Worm (Caenorhabditis elegans) whole organism, L3 larva: Measurements from ENCODE around the gene C18A11.4.

Experiments used
- R02D3.7 ChIP-seq: fragments of 150-350 bp; optimal IDR thresholded peaks from 2 replicates; lab custom pipeline; 2014; ENCODE audit warnings: missing biosample characterization, missing genetic modification characterization
- ZK546.5 ChIP-seq: sonication (generic microtip); optimal IDR thresholded peaks from 2 replicates; lab custom pipeline; 2017; ENCODE audit warnings: missing biosample characterization, missing genetic modification characterization
- aly-2 ChIP-seq: fragments of 150-350 bp; optimal IDR thresholded peaks from 2 replicates; lab custom pipeline; 2014; ENCODE audit warnings: missing biosample characterization, missing genetic modification characterization
- ama-1 ChIP-seq: fragments of 150-350 bp; optimal IDR thresholded peaks from 2 replicates; lab custom pipeline; 2018
- ceh-16 ChIP-seq: sonication (generic microtip); optimal IDR thresholded peaks from 2 replicates; lab custom pipeline; 2017; ENCODE audit warnings: missing biosample characterization, missing genetic modification characterization
- ceh-28 ChIP-seq: fragments of 150-350 bp; optimal IDR thresholded peaks from 2 replicates; lab custom pipeline; 2014; ENCODE audit warnings: missing biosample characterization, missing genetic modification reagents, missing genetic modification characterization
- ceh-82 ChIP-seq: fragments of 150-350 bp; optimal IDR thresholded peaks from 2 replicates; lab custom pipeline; 2014; ENCODE audit warnings: missing biosample characterization, missing genetic modification characterization
- ceh-9 ChIP-seq: sonication (generic microtip); optimal IDR thresholded peaks from 2 replicates; lab custom pipeline; 2018; ENCODE audit warnings: missing biosample characterization, missing genetic modification characterization
- daf-12 ChIP-seq: fragments of 150-350 bp; optimal IDR thresholded peaks from 2 replicates; lab custom pipeline; 2014; ENCODE audit warnings: missing biosample characterization, missing genetic modification reagents, missing genetic modification characterization
- egl-27 ChIP-seq: sonication (generic microtip); optimal IDR thresholded peaks from 4 replicates; lab custom pipeline; 2017; ENCODE audit warnings: missing biosample characterization, missing genetic modification reagents, missing genetic modification characterization
- egl-5 ChIP-seq: fragments of 150-350 bp; optimal IDR thresholded peaks from 2 replicates; lab custom pipeline; 2017; ENCODE audit warnings: missing biosample characterization, missing genetic modification reagents, missing genetic modification characterization, inconsistent platforms
- elt-1 ChIP-seq: fragments of 150-350 bp; optimal IDR thresholded peaks from 2 replicates; lab custom pipeline; 2014; ENCODE audit warnings: missing biosample characterization, missing genetic modification characterization
- elt-2 ChIP-seq: sonication (generic microtip); optimal IDR thresholded peaks from 2 replicates; lab custom pipeline; 2016; ENCODE audit warnings: missing genetic modification reagents, mild to moderate bottlenecking, missing genetic modification characterization, missing compliant biosample characterization
- elt-3 ChIP-seq, 3 experiments: fragments of 150-350 bp in 1 of 3; sonication (generic microtip) in 2 of 3; optimal IDR thresholded peaks; 2 replicates in 2 of 3; 4 replicates in 1 of 3; lab custom pipeline; 2014 to 2017; ENCODE audit warnings: missing biosample characterization in 3 of 3, missing genetic modification characterization in 3 of 3
- eor-1 ChIP-seq, 2 experiments: fragments of 150-350 bp; optimal IDR thresholded peaks; 2 replicates each; lab custom pipeline; 2014 to 2018; ENCODE audit warnings: missing biosample characterization in 2 of 2, missing genetic modification characterization in 2 of 2
- fkh-10 ChIP-seq: sonication (generic microtip); optimal IDR thresholded peaks from 2 replicates; lab custom pipeline; 2017; ENCODE audit warnings: missing biosample characterization, missing genetic modification reagents, missing genetic modification characterization
- fkh-2 ChIP-seq: fragments of 150-350 bp; optimal IDR thresholded peaks from 2 replicates; lab custom pipeline; 2014; ENCODE audit warnings: missing biosample characterization, missing genetic modification reagents, missing genetic modification characterization
- fos-1 ChIP-seq: fragments of 150-350 bp; optimal IDR thresholded peaks from 2 replicates; lab custom pipeline; 2014; ENCODE audit warnings: missing biosample characterization, missing genetic modification characterization
- hmg-11 ChIP-seq: sonication (generic microtip); optimal IDR thresholded peaks from 2 replicates; lab custom pipeline; 2016; ENCODE audit warnings: missing genetic modification characterization, missing compliant biosample characterization
- jun-1 ChIP-seq: fragments of 150-350 bp; optimal IDR thresholded peaks from 2 replicates; lab custom pipeline; 2014; ENCODE audit warnings: missing biosample characterization, missing genetic modification reagents, missing genetic modification characterization
- lin-15B ChIP-seq: fragments of 150-350 bp; optimal IDR thresholded peaks from 2 replicates; lab custom pipeline; 2014; ENCODE audit warnings: missing biosample characterization, missing genetic modification characterization
- lin-39 ChIP-seq: fragments of 150-350 bp; optimal IDR thresholded peaks from 2 replicates; lab custom pipeline; 2018; ENCODE audit warnings: missing biosample characterization, missing genetic modification reagents, missing genetic modification characterization
- lsy-12 ChIP-seq: sonication (generic microtip); optimal IDR thresholded peaks from 2 replicates; lab custom pipeline; 2016; ENCODE audit warnings: mild to moderate bottlenecking, missing genetic modification characterization, missing compliant biosample characterization
- mdl-1 ChIP-seq: fragments of 150-350 bp; optimal IDR thresholded peaks from 2 replicates; lab custom pipeline; 2014; ENCODE audit warnings: missing biosample characterization, missing genetic modification characterization
- mml-1 ChIP-seq: fragments of 150-350 bp; sonication (generic microtip); optimal IDR thresholded peaks from 3 replicates; lab custom pipeline; 2014; ENCODE audit warnings: missing biosample characterization, missing genetic modification characterization
- nfya-1 ChIP-seq: sonication (generic microtip); optimal IDR thresholded peaks from 2 replicates; lab custom pipeline; 2017; ENCODE audit warnings: missing genetic modification characterization, mild to moderate bottlenecking, missing compliant biosample characterization, antibody characterized with exemption, moderate library complexity; ENCODE audit not compliant: insufficient read depth
- nhr-11 ChIP-seq: fragments of 150-350 bp; optimal IDR thresholded peaks from 2 replicates; lab custom pipeline; 2014; ENCODE audit warnings: missing biosample characterization, missing genetic modification characterization
- nhr-12 ChIP-seq: fragments of 150-350 bp; optimal IDR thresholded peaks from 2 replicates; lab custom pipeline; 2014; ENCODE audit warnings: missing biosample characterization, missing genetic modification characterization
- nhr-23 ChIP-seq: fragments of 150-350 bp; optimal IDR thresholded peaks from 2 replicates; lab custom pipeline; 2014; ENCODE audit warnings: missing biosample characterization, missing genetic modification reagents, missing genetic modification characterization
- nhr-237 ChIP-seq: fragments of 150-350 bp; optimal IDR thresholded peaks from 2 replicates; lab custom pipeline; 2014; ENCODE audit warnings: missing biosample characterization, missing genetic modification characterization
- nhr-25 ChIP-seq: sonication (generic microtip); optimal IDR thresholded peaks from 2 replicates; lab custom pipeline; 2017; ENCODE audit warnings: missing biosample characterization, missing genetic modification characterization
- nhr-28 ChIP-seq: fragments of 150-350 bp; optimal IDR thresholded peaks from 2 replicates; lab custom pipeline; 2014; ENCODE audit warnings: missing biosample characterization, missing genetic modification characterization
- nhr-43 ChIP-seq: sonication (generic microtip); optimal IDR thresholded peaks from 2 replicates; lab custom pipeline; 2016; ENCODE audit warnings: mild to moderate bottlenecking, missing genetic modification characterization, missing compliant biosample characterization; ENCODE audit not compliant: poor library complexity, severe bottlenecking
- nhr-67 ChIP-seq: fragments of 150-350 bp; optimal IDR thresholded peaks from 2 replicates; lab custom pipeline; 2014; ENCODE audit warnings: missing biosample characterization, missing genetic modification characterization
- nhr-76 ChIP-seq: fragments of 150-350 bp; sonication (generic microtip); optimal IDR thresholded peaks from 5 replicates; lab custom pipeline; 2014; ENCODE audit warnings: missing biosample characterization, missing genetic modification characterization
- nhr-77 ChIP-seq: fragments of 150-350 bp; optimal IDR thresholded peaks from 2 replicates; lab custom pipeline; 2014; ENCODE audit warnings: missing biosample characterization, missing genetic modification characterization
- pha-4 ChIP-seq: fragments of 150-350 bp; optimal IDR thresholded peaks from 2 replicates; lab custom pipeline; 2014; ENCODE audit warnings: missing biosample characterization, missing genetic modification reagents, missing genetic modification characterization
- pqm-1 ChIP-seq: fragments of 150-350 bp; optimal IDR thresholded peaks from 2 replicates; lab custom pipeline; 2017; ENCODE audit warnings: missing biosample characterization, missing genetic modification characterization, inconsistent platforms
- sea-2 ChIP-seq: fragments of 150-350 bp; sonication (generic microtip); optimal IDR thresholded peaks from 4 replicates; lab custom pipeline; 2014; ENCODE audit warnings: missing biosample characterization, missing genetic modification reagents, missing genetic modification characterization
- skn-1 ChIP-seq: fragments of 150-350 bp; optimal IDR thresholded peaks from 2 replicates; lab custom pipeline; 2014; ENCODE audit warnings: missing biosample characterization, missing genetic modification characterization
- snpc-4 ChIP-seq: fragments of 150-350 bp; optimal IDR thresholded peaks from 2 replicates; lab custom pipeline; 2014; ENCODE audit warnings: missing biosample characterization, missing genetic modification characterization
- tbx-2 ChIP-seq: sonication (generic microtip); optimal IDR thresholded peaks from 2 replicates; lab custom pipeline; 2016; ENCODE audit warnings: mild to moderate bottlenecking, missing genetic modification characterization, missing compliant biosample characterization
- unc-39 ChIP-seq: sonication (generic microtip); optimal IDR thresholded peaks from 4 replicates; lab custom pipeline; 2017; ENCODE audit warnings: missing biosample characterization, missing genetic modification characterization
- unc-62 ChIP-seq: fragments of 150-350 bp; sonication (generic microtip); optimal IDR thresholded peaks from 4 replicates; lab custom pipeline; 2014; ENCODE audit warnings: missing biosample characterization, missing genetic modification reagents, missing genetic modification characterization
- zag-1 ChIP-seq: fragments of 150-350 bp; optimal IDR thresholded peaks from 2 replicates; lab custom pipeline; 2014; ENCODE audit warnings: missing biosample characterization, missing genetic modification characterization
- ztf-11 ChIP-seq: fragments of 150-350 bp; optimal IDR thresholded peaks from 2 replicates; lab custom pipeline; 2014; ENCODE audit warnings: missing biosample characterization, missing genetic modification characterization
- ztf-4 ChIP-seq: fragments of 150-350 bp; optimal IDR thresholded peaks from 2 replicates; lab custom pipeline; 2014; ENCODE audit warnings: missing biosample characterization, missing genetic modification characterization

C18A11.4 gene

DNA sequence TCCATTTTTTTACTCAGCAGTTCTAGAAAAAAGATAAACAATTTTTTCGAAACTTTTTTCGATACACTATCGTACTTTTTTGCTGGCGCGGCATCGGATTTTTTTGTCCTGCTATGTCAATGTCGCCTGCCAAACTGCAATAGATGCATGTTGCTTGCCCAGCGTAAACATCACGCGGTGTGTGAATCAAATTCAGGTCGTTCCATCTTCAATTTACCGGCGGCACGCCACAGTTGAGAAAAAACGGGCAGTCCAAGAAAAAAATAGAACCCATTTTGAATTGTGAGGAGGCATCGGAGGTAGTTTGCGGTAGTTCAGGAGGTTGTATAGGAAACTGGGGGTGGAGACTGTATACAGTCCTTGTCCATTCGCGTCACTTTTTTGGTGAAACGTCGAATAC lies 26.9 kb upstream of the C18A11.4 start:
- TF ChIP-seq ama-1 (lab: Kevin White, UChicago) (peak; percentile 93), mdl-1 (tag; lab: Kevin White, UChicago) (no peak), pha-4 (peak; percentile 91), egl-5 (peak; percentile 7), nhr-23 (tag; lab: Kevin White, UChicago) (peak; percentile 7), nhr-237 (tag; lab: Kevin White, UChicago) (no peak), zag-1 (no peak), lin-15B (tag; lab: Kevin White, UChicago) (no peak), fos-1 (no peak), nhr-25 (peak; percentile 31), elt-1 (tag; lab: Kevin White, UChicago) (no peak), unc-62 (GFP tag; lab: Kevin White, UChicago) (no peak), jun-1 (tag; lab: Kevin White, UChicago) (peak; percentile 30), elt-2 (tag; lab: Kevin White, UChicago) (peak; percentile 24)

DNA sequence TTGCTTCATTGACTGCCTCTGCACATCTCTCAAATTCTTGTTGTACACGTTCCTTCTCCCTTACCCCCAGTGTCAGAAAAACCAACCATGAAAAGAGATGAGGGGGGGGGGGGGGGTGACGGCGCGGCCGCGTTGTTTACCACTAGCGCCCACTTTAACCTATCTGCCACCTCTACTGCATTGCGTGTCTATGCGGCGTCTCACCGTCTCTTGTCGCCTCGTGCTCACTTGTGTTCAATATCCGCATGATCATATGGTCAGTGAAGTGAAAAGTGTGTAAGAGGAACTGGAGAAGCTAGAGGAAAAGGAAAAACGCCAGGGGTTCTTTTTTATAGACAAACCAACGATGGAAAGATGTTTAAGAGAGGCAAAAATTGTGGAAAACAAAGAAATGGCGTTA lies 25.7 kb upstream of the C18A11.4 start:
- TF ChIP-seq elt-3 (tag; optimal IDR thresholded peaks at IDR 0.05; lab: Kevin White, UChicago) (no peak), ztf-4 (tag; lab: Kevin White, UChicago) (no peak), lsy-12 (peak; percentile 89), nhr-28 (no peak), fkh-2 (tag; lab: Kevin White, UChicago) (no peak), R02D3.7 (tag; lab: Kevin White, UChicago) (no peak), sea-2 (GFP tag; lab: Kevin White, UChicago) (no peak), elt-1 (tag; lab: Kevin White, UChicago) (peak; percentile 31), nhr-43 (tag; lab: Kevin White, UChicago) (peak; percentile 47), unc-62 (GFP tag; lab: Kevin White, UChicago) (peak; percentile 37), nhr-12 (no peak), unc-39 (tag; lab: Kevin White, UChicago) (no peak), nhr-11 (tag; lab: Kevin White, UChicago) (no peak), nhr-23 (tag; lab: Kevin White, UChicago) (peak; percentile 65), hmg-11 (tag; lab: Kevin White, UChicago) (peak; percentile 84), pqm-1 (tag; lab: Kevin White, UChicago) (peak; percentile 63), elt-2 (tag; lab: Kevin White, UChicago) (peak; percentile 77), lin-15B (tag; lab: Kevin White, UChicago) (peak; percentile 10), fos-1 (no peak), ama-1 (lab: Kevin White, UChicago) (peak; percentile 91), mdl-1 (tag; lab: Kevin White, UChicago) (peak; percentile 87), lin-39 (tag; lab: Kevin White, UChicago) (peak; percentile 93), egl-27 (tag; lab: Kevin White, UChicago) (no peak), tbx-2 (tag; lab: Kevin White, UChicago) (peak; percentile 55), ceh-9 (tag; lab: Kevin White, UChicago) (no peak), egl-5 (peak; percentile 94), ZK546.5 (tag; lab: Kevin White, UChicago) (no peak), mml-1 (tag; lab: Kevin White, UChicago) (no peak), ceh-16 (tag; lab: Kevin White, UChicago) (no peak), jun-1 (tag; lab: Kevin White, UChicago) (peak; percentile 91), skn-1 (tag; lab: Kevin White, UChicago) (peak; percentile 23), nhr-237 (tag; lab: Kevin White, UChicago) (no peak), eor-1 (tag; optimal IDR thresholded peaks at IDR 0.05; lab: Kevin White, UChicago) (peak in 1 of 2 experiments; percentile 14), ztf-11 (tag; lab: Kevin White, UChicago) (no peak), nhr-77 (tag; lab: Kevin White, UChicago) (peak; percentile 64), daf-12 (tag; lab: Kevin White, UChicago) (no peak), ceh-28 (peak; percentile 69), snpc-4 (peak; percentile 32), aly-2 (tag; lab: Kevin White, UChicago) (no peak), zag-1 (no peak), nfya-1 (tag; lab: Kevin White, UChicago) (peak; percentile 89), nhr-25 (peak; percentile 66), pha-4 (peak; percentile 98), nhr-67 (tag; lab: Kevin White, UChicago) (no peak), ceh-82 (tag; lab: Kevin White, UChicago) (peak; percentile 30), fkh-10 (GFP tag; lab: Kevin White, UChicago) (peak; percentile 30), nhr-76 (tag; lab: Kevin White, UChicago) (peak; percentile 11)
